Worm (Caenorhabditis elegans) whole organism, young adult: Measurements from ENCODE around the gene nhr-188.

ENCODE experiments used
- ama-1 ChIP-seq, 3 experiments: fragments of 150-350 bp in 1 of 3; sonication (generic microtip) in 2 of 3; optimal IDR thresholded peaks; 2 replicates each; lab custom pipeline; 2014 to 2018; ENCODE audit warnings: missing biosample characterization in 2 of 3, missing genetic modification characterization in 2 of 3, missing genetic modification reagents in 2 of 3
- cebp-1 ChIP-seq, 2 experiments: fragments of 200-800 bp in 1 of 2; sonication (Bioruptor generic) in 1 of 2; sonication (generic microtip) in 1 of 2; IDR thresholded peaks in 1 of 2; optimal IDR thresholded peaks in 1 of 2; 2 replicates each; pipeline versions ENCODE4 v1.3.6 to Lab custom; 2017 to 2022; ENCODE audit warnings: missing compliant biosample characterization in 2 of 2, missing genetic modification characterization in 2 of 2, mild to moderate bottlenecking in 1 of 2, missing genetic modification reagents in 1 of 2, moderate library complexity in 1 of 2
- hlh-12 ChIP-seq: sonication (generic microtip); optimal IDR thresholded peaks from 2 replicates; lab custom pipeline; 2016; ENCODE audit warnings: missing genetic modification characterization, missing compliant biosample characterization
- lag-1 ChIP-seq: fragments of 200-800 bp; sonication (Bioruptor generic); IDR thresholded peaks from 2 replicates; pipeline ENCODE4 v1.3.6; 2022; ENCODE audit warnings: missing genetic modification reagents, missing genetic modification characterization, missing compliant biosample characterization
- lin-35 ChIP-seq, 3 experiments: fragments of 150-350 bp in 2 of 3; sonication (generic microtip) in 1 of 3; optimal IDR thresholded peaks; 2 replicates each; lab custom pipeline; 2014 to 2018; ENCODE audit warnings: missing biosample characterization in 3 of 3, missing genetic modification characterization in 3 of 3, missing genetic modification reagents in 3 of 3
- madf-8 ChIP-seq: fragments of 200-800 bp; sonication (Bioruptor generic); conservative IDR thresholded peaks from 2 replicates; pipeline ENCODE4 v1.3.6; 2022; ENCODE audit warnings: missing genetic modification reagents, missing genetic modification characterization, missing compliant biosample characterization
- mel-28 ChIP-seq: sonication (generic microtip); optimal IDR thresholded peaks from 2 replicates; lab custom pipeline; 2016; ENCODE audit warnings: borderline replicate concordance, mild to moderate bottlenecking, missing genetic modification characterization, missing compliant biosample characterization
- nfyb-1 ChIP-seq: fragments of 200-800 bp; sonication (Bioruptor generic); IDR thresholded peaks from 2 replicates; pipeline ENCODE4 v1.3.6; 2022; ENCODE audit warnings: missing genetic modification reagents, missing genetic modification characterization, missing compliant biosample characterization
- snpc-1.1 ChIP-seq: sonication (generic microtip); optimal IDR thresholded peaks from 2 replicates; lab custom pipeline; 2017; ENCODE audit warnings: missing genetic modification characterization, mild to moderate bottlenecking, missing compliant biosample characterization, antibody characterized with exemption, moderate library complexity, missing genotype, missing genetic modification reagents; ENCODE audit not compliant: insufficient read depth
- ztf-25 ChIP-seq: fragments of 200-800 bp; sonication (Bioruptor generic); IDR thresholded peaks from 2 replicates; pipeline ENCODE4 v1.3.6; 2022; ENCODE audit warnings: missing genetic modification reagents, missing genetic modification characterization, missing compliant biosample characterization

nhr-188 gene

DNA sequence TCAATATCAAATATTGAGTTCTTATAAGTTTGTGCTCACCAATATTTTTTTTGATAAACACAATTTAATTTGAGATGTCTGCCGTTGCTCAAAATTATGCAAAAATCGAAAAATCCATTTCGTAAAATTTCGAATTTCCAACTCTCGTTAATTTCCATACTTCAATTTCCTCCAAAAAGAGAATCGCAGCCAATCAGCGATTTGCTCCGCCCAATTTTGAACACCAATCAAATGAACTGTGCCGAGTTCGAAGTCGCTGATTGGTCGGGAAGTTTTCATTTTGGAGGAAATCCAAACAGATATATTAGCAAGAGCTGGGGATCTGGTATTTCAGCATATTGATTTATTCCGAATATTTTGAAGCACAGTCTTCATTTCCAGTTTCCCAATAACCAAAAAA is 49.8 kb downstream of the nhr-188 start:
- no peak for TF ChIP-seq cebp-1 (GFP tag; IDR thresholded peaks at IDR 0.05; lab: Robert Waterston, UW)
- TF ChIP-seq cebp-1 (tag; optimal IDR thresholded peaks at IDR 0.05; lab: Kevin White, UChicago): no peak
- no peak for TF ChIP-seq lag-1
- no peak for TF ChIP-seq mel-28
- no peak for TF ChIP-seq madf-8 (GFP tag; lab: Robert Waterston, UW)
- TF ChIP-seq lin-35 (GFP tag; optimal IDR thresholded peaks at IDR 0.05; lab: Kevin White, UChicago): no peak
- TF ChIP-seq nfyb-1 (GFP tag; lab: Robert Waterston, UW): no peak
- TF ChIP-seq hlh-12 (tag; lab: Kevin White, UChicago): no peak
- no peak for TF ChIP-seq snpc-1.1 (tag; lab: Kevin White, UChicago)
- no peak for TF ChIP-seq ama-1 (optimal IDR thresholded peaks at IDR 0.05; lab: Kevin White, UChicago)
- no peak for TF ChIP-seq ama-1 (GFP tag; optimal IDR thresholded peaks at IDR 0.05; lab: Kevin White, UChicago)
- TF ChIP-seq ztf-25: no peak
